Fruit fly (Drosophila melanogaster): ENCODE results near the gene Ptpmeg.

Ptpmeg gene

DNA sequence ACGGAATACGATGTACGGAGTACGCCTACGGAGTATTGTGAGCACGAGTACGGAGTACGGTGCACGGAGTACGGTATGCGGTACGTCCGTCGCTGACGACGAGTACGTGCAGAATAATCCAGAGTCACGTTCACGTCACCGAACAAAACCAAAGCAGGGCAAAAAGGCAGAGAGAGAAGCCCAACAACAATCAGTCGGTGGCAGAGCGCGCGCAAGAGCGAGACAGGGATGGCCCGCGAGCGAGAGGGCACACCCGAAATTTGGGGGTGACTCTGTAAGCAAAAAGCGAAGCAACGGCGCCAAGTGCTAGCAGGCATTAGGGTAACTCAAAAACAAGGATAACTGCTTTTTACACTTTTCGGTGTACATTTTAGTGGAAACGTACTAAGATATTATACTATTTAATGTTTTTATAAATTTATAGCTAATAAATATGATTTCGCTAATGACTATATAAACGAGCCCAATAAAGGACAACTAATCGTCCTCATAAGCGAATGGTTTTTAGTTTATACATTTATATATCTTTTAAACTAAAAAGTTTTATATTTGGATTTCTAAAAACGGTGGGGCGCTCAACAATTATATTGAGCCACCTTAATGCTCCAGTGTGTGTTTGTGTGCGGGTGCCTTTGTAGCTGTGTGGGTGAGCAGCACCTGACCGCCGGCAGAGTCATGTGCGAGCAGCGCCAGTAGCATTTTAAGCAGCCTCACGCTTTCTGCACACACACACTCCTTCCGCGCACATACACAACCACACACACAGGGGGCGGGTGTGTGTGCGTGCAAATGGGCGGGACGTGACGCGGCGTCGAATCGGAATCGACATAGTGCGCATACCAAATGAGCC, 49.5 kb downstream of the Ptpmeg start (continued):
- TF ChIP-seq cad (GFP tag; optimal IDR thresholded peaks at IDR 0.05) = no peak
- TF ChIP-seq Nf-YA (GFP tag; IDR thresholded peaks at IDR 0.05) = no peak
- TF ChIP-seq az2 (GFP tag; optimal IDR thresholded peaks at IDR 0.05) = peak; percentile 84
- peak; percentile 86 for TF ChIP-seq trem (tag; optimal IDR thresholded peaks at IDR 0.05)
- no peak for TF ChIP-seq chif (GFP tag; optimal IDR thresholded peaks at IDR 0.05)
- peak; percentile 71 for TF ChIP-seq CG10366 (GFP tag; IDR thresholded peaks at IDR 0.05)
- peak; percentile 89 for TF ChIP-seq CG6254 (GFP tag; optimal IDR thresholded peaks at IDR 0.05)
- TF ChIP-seq salm (tag; optimal IDR thresholded peaks at IDR 0.05) = peak; percentile 86
- peak; percentile 2 for TF ChIP-seq Dip3 (GFP tag; optimal IDR thresholded peaks at IDR 0.05)
- peak; percentile 85 for TF ChIP-seq nerfin-1 (tag; optimal IDR thresholded peaks at IDR 0.05)
- peak; percentile 28 for TF ChIP-seq pfk (GFP tag; optimal IDR thresholded peaks at IDR 0.05)
- no peak for TF ChIP-seq Lpt (GFP tag; optimal IDR thresholded peaks at IDR 0.05)
- peak; percentile 65 for TF ChIP-seq CG4404 (GFP tag; IDR thresholded peaks at IDR 0.05)
- TF ChIP-seq NfI (GFP tag; optimal IDR thresholded peaks at IDR 0.05) = peak; percentile 91
- TF ChIP-seq Atf3 (GFP tag; optimal IDR thresholded peaks at IDR 0.05) = no peak
- peak; percentile 73 for TF ChIP-seq CG17328 (GFP tag; IDR thresholded peaks at IDR 0.05)
- TF ChIP-seq Mes4 (GFP tag; optimal IDR thresholded peaks at IDR 0.05) = no peak
- peak; percentile 40 for TF ChIP-seq CG17802 (tag; optimal IDR thresholded peaks at IDR 0.05)
- TF ChIP-seq Side (GFP tag; optimal IDR thresholded peaks at IDR 0.05) = no peak
- TF ChIP-seq CG16813 (GFP tag; IDR thresholded peaks at IDR 0.05; ENCODE audit: partially characterized antibody) = no peak
- peak; percentile 43 for TF ChIP-seq pros (GFP tag; optimal IDR thresholded peaks at IDR 0.05)
- peak; percentile 79 for TF ChIP-seq ind (GFP tag; optimal IDR thresholded peaks at IDR 0.05)
- TF ChIP-seq gt (GFP tag; IDR thresholded peaks at IDR 0.05) = no peak
- TF ChIP-seq CG3407 (GFP tag; optimal IDR thresholded peaks at IDR 0.05) = peak; percentile 85
- TF ChIP-seq tx (GFP tag; optimal IDR thresholded peaks at IDR 0.05) = no peak
- TF ChIP-seq Abd-B (GFP tag; optimal IDR thresholded peaks at IDR 0.05) = peak; percentile 65
- peak; percentile 77 for TF ChIP-seq lmd (GFP tag; IDR thresholded peaks at IDR 0.05)
- no peak for TF ChIP-seq Antp (GFP tag; optimal IDR thresholded peaks at IDR 0.05)
- TF ChIP-seq vfl (GFP tag; optimal IDR thresholded peaks at IDR 0.05) = peak; percentile 21
- peak; percentile 74 for TF ChIP-seq D19B (GFP tag; optimal IDR thresholded peaks at IDR 0.05)
- no peak for TF ChIP-seq Dref (GFP tag; IDR thresholded peaks at IDR 0.05)
- TF ChIP-seq CG10321 (GFP tag; IDR thresholded peaks at IDR 0.05) = peak; percentile 83
- TF ChIP-seq MESR4 (GFP tag; optimal IDR thresholded peaks at IDR 0.05) = peak; percentile 14
- peak; percentile 54 for TF ChIP-seq CG9215 (GFP tag; IDR thresholded peaks at IDR 0.05)
- peak; percentile 91 for TF ChIP-seq CG33557 (GFP tag; optimal IDR thresholded peaks at IDR 0.05)
- peak in 1 of 3 experiments; percentile 7 for TF ChIP-seq Stat92E (GFP tag; optimal IDR thresholded peaks at IDR 0.05)
- no peak for TF ChIP-seq Sry-δ (GFP tag; optimal IDR thresholded peaks at IDR 0.05)
- TF ChIP-seq schlank (tag; optimal IDR thresholded peaks at IDR 0.05) = peak; percentile 65
- peak; percentile 36; the same call in 1 of the 2 replicates for TF ChIP-seq Drgx (GFP tag; IDR thresholded peaks at IDR 0.05)
- peak; percentile 98 for TF ChIP-seq CG18599 (GFP tag; optimal IDR thresholded peaks at IDR 0.05)
- TF ChIP-seq CG6765 (GFP tag; optimal IDR thresholded peaks at IDR 0.05) = peak; percentile 94
- TF ChIP-seq CG17612 (GFP tag; IDR thresholded peaks at IDR 0.05) = no peak
- TF ChIP-seq HLHmδ (GFP tag; optimal IDR thresholded peaks at IDR 0.05) = peak; percentile 41
- peak; percentile 69 for TF ChIP-seq lilli (GFP tag; optimal IDR thresholded peaks at IDR 0.05)
- peak; percentile 42 for TF ChIP-seq CG3995 (GFP tag; optimal IDR thresholded peaks at IDR 0.05)
- TF ChIP-seq Lhr (GFP tag; optimal IDR thresholded peaks at IDR 0.05) = peak; percentile 75
- TF ChIP-seq Jarid2 (GFP tag; optimal IDR thresholded peaks at IDR 0.05) = no peak
- TF ChIP-seq D19A (tag; optimal IDR thresholded peaks at IDR 0.05) = peak; percentile 89
- peak; percentile 8 for TF ChIP-seq Mad (GFP tag; optimal IDR thresholded peaks at IDR 0.05)

All from whole organism, embryonic.